Worm (Caenorhabditis elegans) whole organism, late embryonic: ENCODE results near the gene toc-1.

ENCODE experiments used
- C38D4.7 ChIP-seq: fragments of 200-800 bp; sonication (Bioruptor generic); optimal IDR thresholded peaks from 2 replicates; lab custom pipeline; 2018; ENCODE audit warnings: mild to moderate bottlenecking, missing genetic modification characterization, moderate library complexity, missing compliant biosample characterization
- K02D7.2 ChIP-seq: sonication (generic microtip); optimal IDR thresholded peaks from 2 replicates; lab custom pipeline; 2017; ENCODE audit warnings: mild to moderate bottlenecking, missing genetic modification characterization, missing compliant biosample characterization
- ceh-19 ChIP-seq: fragments of 200-800 bp; sonication (Bioruptor generic); optimal IDR thresholded peaks from 2 replicates; lab custom pipeline; 2018; ENCODE audit warnings: mild to moderate bottlenecking, missing genetic modification characterization, missing compliant biosample characterization
- ceh-30 ChIP-seq: fragments of 150-350 bp; optimal IDR thresholded peaks from 2 replicates; lab custom pipeline; 2014; ENCODE audit warnings: missing biosample characterization, missing genetic modification characterization
- ceh-9 ChIP-seq: sonication (generic microtip); optimal IDR thresholded peaks from 2 replicates; lab custom pipeline; 2016; ENCODE audit warnings: mild to moderate bottlenecking, missing genetic modification characterization, inconsistent platforms, missing compliant biosample characterization
- dmd-4 ChIP-seq: sonication (generic microtip); optimal IDR thresholded peaks from 2 replicates; lab custom pipeline; 2016; ENCODE audit warnings: borderline replicate concordance, missing genetic modification characterization, missing compliant biosample characterization
- hlh-15 ChIP-seq: sonication (generic microtip); optimal IDR thresholded peaks from 2 replicates; lab custom pipeline; 2016; ENCODE audit warnings: missing genetic modification characterization, missing compliant biosample characterization
- hlh-6 ChIP-seq: sonication (generic microtip); optimal IDR thresholded peaks from 2 replicates; lab custom pipeline; 2016; ENCODE audit warnings: missing genotype, missing genetic modification characterization, missing compliant biosample characterization
- nfya-1 ChIP-seq: sonication (generic microtip); optimal IDR thresholded peaks from 2 replicates; lab custom pipeline; 2017; ENCODE audit warnings: missing genetic modification characterization, mild to moderate bottlenecking, missing compliant biosample characterization, antibody characterized with exemption, moderate library complexity
- nhr-232 ChIP-seq: sonication (generic microtip); optimal IDR thresholded peaks from 2 replicates; lab custom pipeline; 2016; ENCODE audit warnings: missing genetic modification characterization, missing compliant biosample characterization
- odd-2 ChIP-seq: sonication (generic microtip); optimal IDR thresholded peaks from 2 replicates; lab custom pipeline; 2017; ENCODE audit warnings: antibody characterized with exemption, mild to moderate bottlenecking, missing genetic modification characterization, missing compliant biosample characterization
- pag-3 ChIP-seq: sonication (generic microtip); optimal IDR thresholded peaks from 2 replicates; lab custom pipeline; 2016; ENCODE audit warnings: missing compliant biosample characterization, missing genetic modification characterization, borderline replicate concordance
- pha-4 ChIP-seq: fragments of 150-350 bp; optimal IDR thresholded peaks from 2 replicates; lab custom pipeline; 2018; ENCODE audit warnings: missing biosample characterization, missing genetic modification reagents, missing genetic modification characterization
- sox-4 ChIP-seq: sonication (generic microtip); optimal IDR thresholded peaks from 2 replicates; lab custom pipeline; 2017; ENCODE audit warnings: mild to moderate bottlenecking, missing genetic modification characterization, inconsistent platforms, missing compliant biosample characterization
- tbx-2 ChIP-seq: sonication (generic microtip); optimal IDR thresholded peaks from 2 replicates; lab custom pipeline; 2016; ENCODE audit warnings: missing genetic modification characterization, missing compliant biosample characterization
- tbx-7 ChIP-seq: sonication (generic microtip); optimal IDR thresholded peaks from 2 replicates; lab custom pipeline; 2016; ENCODE audit warnings: missing genotype, missing genetic modification characterization, missing compliant biosample characterization
- unc-42 ChIP-seq: sonication (generic microtip); optimal IDR thresholded peaks from 2 replicates; lab custom pipeline; 2016; ENCODE audit warnings: missing genotype, missing genetic modification characterization, missing compliant biosample characterization

Gene toc-1

DNA sequence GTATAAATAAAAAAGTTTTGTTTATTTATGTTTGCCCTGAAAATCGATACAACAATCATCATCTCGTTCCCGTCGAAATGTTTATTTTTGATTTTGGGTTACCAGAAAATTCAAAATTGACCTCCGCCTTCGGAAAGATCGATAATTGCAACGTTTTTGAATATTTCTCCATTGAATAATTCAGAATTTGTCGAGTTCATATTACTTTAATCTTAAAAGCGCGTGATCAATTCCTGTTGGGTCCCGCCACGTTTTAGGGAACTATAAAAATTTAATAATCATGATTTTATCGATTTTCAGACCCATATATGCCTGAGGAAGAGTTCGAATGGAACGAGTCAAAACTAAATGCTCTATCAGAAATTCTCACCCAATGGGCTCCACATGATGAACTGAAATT lies 51.3 kb downstream of the toc-1 start, which contains the start of gene sorf-2:
Gene sorf-2, plus strand, starts transcription at position 301 of the 400 bp plus-strand sequence.
- TF ChIP-seq tbx-2 (tag; lab: Kevin White, UChicago) = no peak
- TF ChIP-seq nfya-1 (tag; lab: Kevin White, UChicago) = no peak
- no peak for TF ChIP-seq hlh-6
- no peak for TF ChIP-seq nhr-232 (tag; lab: Kevin White, UChicago)
- no peak for TF ChIP-seq K02D7.2 (tag; lab: Kevin White, UChicago)
- no peak for TF ChIP-seq tbx-7 (tag; lab: Kevin White, UChicago)
- TF ChIP-seq ceh-9 = no peak
- TF ChIP-seq odd-2 (tag; lab: Kevin White, UChicago) = no peak
- TF ChIP-seq hlh-15 (tag; lab: Kevin White, UChicago) = no peak
- no peak for TF ChIP-seq ceh-30 (tag; lab: Kevin White, UChicago)
- TF ChIP-seq sox-4 (tag; lab: Kevin White, UChicago) = no peak
- no peak for TF ChIP-seq ceh-19
- no peak for TF ChIP-seq pag-3 (tag; lab: Kevin White, UChicago)
- TF ChIP-seq C38D4.7 = no peak
- no peak for TF ChIP-seq pha-4
- no peak for TF ChIP-seq unc-42 (tag; lab: Kevin White, UChicago)
- TF ChIP-seq dmd-4 = no peak
- TF ChIP-seq, all 69 proteins: peak for 0
